Fruit fly (Drosophila melanogaster): Measurements from ENCODE around the gene CG33257.

DNA sequence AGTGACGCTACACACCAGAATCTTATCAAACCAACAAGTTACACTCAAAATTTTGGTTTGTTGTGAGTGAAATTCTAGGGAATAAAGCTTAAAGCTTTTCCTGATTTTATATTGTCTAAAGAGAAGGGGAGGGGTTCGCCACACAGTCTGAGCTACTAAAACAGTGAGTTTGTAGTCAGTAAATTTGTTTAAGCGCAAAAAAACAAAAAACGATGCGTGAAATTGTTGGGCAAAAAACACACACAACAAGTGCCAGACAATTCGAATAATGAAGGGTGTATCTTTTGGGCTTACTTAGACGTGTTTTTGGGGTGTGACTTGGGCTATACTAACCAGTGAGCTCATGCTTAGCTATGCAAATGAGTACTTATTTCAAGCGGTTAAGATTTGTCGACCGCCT lies 13.7 kb downstream of the CG33257 start:
- TF ChIP-seq usp (GFP tag; optimal IDR thresholded peaks at IDR 0.05) (no peak), psq (optimal IDR thresholded peaks at IDR 0.05) (no peak), CG8478 (optimal IDR thresholded peaks at IDR 0.05) (no peak), pan (optimal IDR thresholded peaks at IDR 0.05) (no peak), EcR (GFP tag; optimal IDR thresholded peaks at IDR 0.05) (no peak), Dll (optimal IDR thresholded peaks at IDR 0.05) (no peak)

All from whole organism.